Worm (Caenorhabditis elegans) whole organism, late embryonic: Measurements from ENCODE around the gene paml-1.

Experiments used
- C08G9.2 ChIP-seq: sonication (generic microtip); optimal IDR thresholded peaks from 2 replicates; lab custom pipeline; 2016; ENCODE audit warnings: mild to moderate bottlenecking, missing genetic modification characterization, moderate library complexity, missing compliant biosample characterization
- F13H6.1 ChIP-seq: sonication (generic microtip); optimal IDR thresholded peaks from 2 replicates; lab custom pipeline; 2016; ENCODE audit warnings: missing genetic modification characterization, missing compliant biosample characterization
- K02D7.2 ChIP-seq: sonication (generic microtip); optimal IDR thresholded peaks from 2 replicates; lab custom pipeline; 2017; ENCODE audit warnings: mild to moderate bottlenecking, missing genetic modification characterization, missing compliant biosample characterization
- K09A11.1 ChIP-seq: sonication (generic microtip); optimal IDR thresholded peaks from 2 replicates; lab custom pipeline; 2017; ENCODE audit warnings: antibody characterized with exemption, mild to moderate bottlenecking, missing genetic modification characterization, missing compliant biosample characterization; ENCODE audit not compliant: insufficient read depth
- T23F11.4 ChIP-seq: fragments of 200-800 bp; sonication (Bioruptor generic); optimal IDR thresholded peaks from 2 replicates; lab custom pipeline; 2018; ENCODE audit warnings: mild to moderate bottlenecking, missing genetic modification characterization, missing compliant biosample characterization
- ama-1 ChIP-seq: fragments of 150-350 bp; optimal IDR thresholded peaks from 2 replicates; lab custom pipeline; 2014
- ceh-14 ChIP-seq: sonication (generic microtip); optimal IDR thresholded peaks from 2 replicates; lab custom pipeline; 2016; ENCODE audit warnings: missing genotype, missing genetic modification characterization, missing compliant biosample characterization
- ceh-18 ChIP-seq: sonication (generic microtip); optimal IDR thresholded peaks from 2 replicates; lab custom pipeline; 2016; ENCODE audit warnings: missing genetic modification characterization, missing compliant biosample characterization
- ceh-22 ChIP-seq: sonication (generic microtip); optimal IDR thresholded peaks from 2 replicates; lab custom pipeline; 2017; ENCODE audit warnings: missing biosample characterization, missing genetic modification characterization
- ceh-24 ChIP-seq: sonication (generic microtip); optimal IDR thresholded peaks from 2 replicates; lab custom pipeline; 2016; ENCODE audit warnings: mild to moderate bottlenecking, missing genetic modification characterization, missing compliant biosample characterization
- ceh-30 ChIP-seq: fragments of 150-350 bp; optimal IDR thresholded peaks from 2 replicates; lab custom pipeline; 2014; ENCODE audit warnings: missing biosample characterization, missing genetic modification characterization
- ceh-31 ChIP-seq: sonication (generic microtip); optimal IDR thresholded peaks from 2 replicates; lab custom pipeline; 2016; ENCODE audit warnings: missing genetic modification characterization, missing compliant biosample characterization
- ceh-34 ChIP-seq: sonication (generic microtip); optimal IDR thresholded peaks from 2 replicates; lab custom pipeline; 2016; ENCODE audit warnings: mild to moderate bottlenecking, missing genetic modification characterization, missing compliant biosample characterization
- ceh-48 ChIP-seq: sonication (generic microtip); optimal IDR thresholded peaks from 2 replicates; lab custom pipeline; 2016; ENCODE audit warnings: missing genetic modification characterization, inconsistent platforms, missing compliant biosample characterization
- ceh-9 ChIP-seq: sonication (generic microtip); optimal IDR thresholded peaks from 2 replicates; lab custom pipeline; 2016; ENCODE audit warnings: mild to moderate bottlenecking, missing genetic modification characterization, inconsistent platforms, missing compliant biosample characterization
- dmd-4 ChIP-seq: sonication (generic microtip); optimal IDR thresholded peaks from 2 replicates; lab custom pipeline; 2016; ENCODE audit warnings: borderline replicate concordance, missing genetic modification characterization, missing compliant biosample characterization
- dve-1 ChIP-seq: sonication (generic microtip); optimal IDR thresholded peaks from 2 replicates; lab custom pipeline; 2017; ENCODE audit warnings: antibody characterized with exemption, mild to moderate bottlenecking, missing genetic modification characterization, missing compliant biosample characterization
- elt-2 ChIP-seq: sonication (generic microtip); optimal IDR thresholded peaks from 2 replicates; lab custom pipeline; 2016; ENCODE audit warnings: missing genetic modification reagents, missing genetic modification characterization, missing compliant biosample characterization
- fax-1 ChIP-seq: sonication (generic microtip); optimal IDR thresholded peaks from 2 replicates; lab custom pipeline; 2016; ENCODE audit warnings: missing genotype, missing genetic modification characterization, missing compliant biosample characterization
- fkh-10 ChIP-seq: fragments of 150-350 bp; optimal IDR thresholded peaks from 2 replicates; lab custom pipeline; 2014; ENCODE audit warnings: missing biosample characterization, missing genetic modification reagents, missing genetic modification characterization
- fkh-6 ChIP-seq: sonication (generic microtip); optimal IDR thresholded peaks from 2 replicates; lab custom pipeline; 2016; ENCODE audit warnings: missing genetic modification characterization, missing compliant biosample characterization
- hlh-8 ChIP-seq: sonication (generic microtip); optimal IDR thresholded peaks from 2 replicates; lab custom pipeline; 2016; ENCODE audit warnings: missing genotype, missing genetic modification characterization, missing compliant biosample characterization
- nfya-1 ChIP-seq: sonication (generic microtip); optimal IDR thresholded peaks from 2 replicates; lab custom pipeline; 2017; ENCODE audit warnings: missing genetic modification characterization, mild to moderate bottlenecking, missing compliant biosample characterization, antibody characterized with exemption, moderate library complexity
- nhr-11 ChIP-seq: fragments of 150-350 bp; optimal IDR thresholded peaks from 2 replicates; lab custom pipeline; 2014; ENCODE audit warnings: missing biosample characterization, missing genetic modification characterization
- odd-2 ChIP-seq: sonication (generic microtip); optimal IDR thresholded peaks from 2 replicates; lab custom pipeline; 2017; ENCODE audit warnings: antibody characterized with exemption, mild to moderate bottlenecking, missing genetic modification characterization, missing compliant biosample characterization
- pax-1 ChIP-seq: fragments of 150-350 bp; optimal IDR thresholded peaks from 2 replicates; lab custom pipeline; 2014; ENCODE audit warnings: missing biosample characterization, missing genetic modification characterization
- pha-2 ChIP-seq: sonication (generic microtip); optimal IDR thresholded peaks from 2 replicates; lab custom pipeline; 2017; ENCODE audit warnings: mild to moderate bottlenecking, missing genetic modification characterization, missing compliant biosample characterization
- ref-2 ChIP-seq: sonication (generic microtip); optimal IDR thresholded peaks from 2 replicates; lab custom pipeline; 2016; ENCODE audit warnings: missing genetic modification characterization, missing compliant biosample characterization
- sox-2 ChIP-seq: fragments of 200-800 bp; sonication (Bioruptor generic); IDR thresholded peaks from 2 replicates; pipeline ENCODE4 v1.3.6; 2022; ENCODE audit warnings: missing genetic modification reagents, missing genetic modification characterization, missing compliant biosample characterization
- tbx-2 ChIP-seq: sonication (generic microtip); optimal IDR thresholded peaks from 2 replicates; lab custom pipeline; 2016; ENCODE audit warnings: missing genetic modification characterization, missing compliant biosample characterization
- unc-42 ChIP-seq: sonication (generic microtip); optimal IDR thresholded peaks from 2 replicates; lab custom pipeline; 2016; ENCODE audit warnings: missing genotype, missing genetic modification characterization, missing compliant biosample characterization
- unc-55 ChIP-seq: sonication (generic microtip); optimal IDR thresholded peaks from 2 replicates; lab custom pipeline; 2017; ENCODE audit warnings: missing biosample characterization, missing genetic modification reagents, missing genetic modification characterization

The paml-1 gene

ce11 chrIII:10214540-10214979 is 19.3 kb downstream of the paml-1 start:
- peak; percentile 2 for TF ChIP-seq ama-1 (lab: Kevin White, UChicago)
- TF ChIP-seq ceh-34 = no peak
- TF ChIP-seq, all 69 proteins: peak for 1

- TF ChIP-seq F13H6.1 (tag; lab: Kevin White, UChicago) (no peak), C08G9.2 (no peak), ceh-48 (tag; lab: Kevin White, UChicago) (peak; percentile 64), T23F11.4 (GFP tag; lab: Kevin White, UChicago) (no peak), ceh-18 (tag; lab: Kevin White, UChicago) (no peak), fkh-6 (no peak), pha-2 (tag; lab: Kevin White, UChicago) (no peak), ceh-24 (no peak)
Observed at ce11 chrIII:10211889-10212494, 21.9 kb downstream of the paml-1 start, which contains the start of the genes blos-1 and best-18. Gene blos-1, minus strand, starts transcription at chrIII:10211946. Gene best-18, plus strand, starts transcription at chrIII:10212396.

- no peak for TF ChIP-seq dve-1
- TF ChIP-seq ama-1 (lab: Kevin White, UChicago) = peak; percentile 7
Observed at ce11 chrIII:10209703-10210102, 24.2 kb downstream of the paml-1 start, which contains the start of gene T20G5.9. Gene T20G5.9, plus strand, starts transcription at chrIII:10209840.

ce11 chrIII:10206352-10206751 is 27.5 kb downstream of the paml-1 start:
- no peak for TF ChIP-seq K09A11.1
- no peak for TF ChIP-seq ceh-9
- no peak for TF ChIP-seq ceh-22 (tag; lab: Kevin White, UChicago)
- no peak for TF ChIP-seq unc-42 (tag; lab: Kevin White, UChicago)
- TF ChIP-seq dmd-4 (tag; lab: Kevin White, UChicago) = no peak
- no peak for TF ChIP-seq fax-1
- TF ChIP-seq, all 69 proteins: peak for 0

- TF ChIP-seq nfya-1 (tag; lab: Kevin White, UChicago) (peak; percentile 12), ceh-30 (tag; lab: Kevin White, UChicago) (no peak), hlh-8 (tag; lab: Kevin White, UChicago) (no peak), ceh-18 (tag; lab: Kevin White, UChicago) (peak; percentile 1), fkh-10 (GFP tag; lab: Kevin White, UChicago) (no peak), elt-2 (tag; lab: Kevin White, UChicago) (no peak), ceh-48 (tag; lab: Kevin White, UChicago) (no peak), odd-2 (tag; lab: Kevin White, UChicago) (no peak), tbx-2 (tag; lab: Kevin White, UChicago) (no peak), K02D7.2 (tag; lab: Kevin White, UChicago) (no peak), T23F11.4 (GFP tag; lab: Kevin White, UChicago) (no peak), sox-2 (GFP tag; lab: Robert Waterston, UW) (no peak), ceh-31 (no peak), pax-1 (no peak), nhr-11 (tag; lab: Kevin White, UChicago) (no peak), ref-2 (tag; lab: Kevin White, UChicago) (no peak), ceh-14 (no peak), dve-1 (peak; percentile 37), unc-55 (GFP tag; lab: Kevin White, UChicago) (peak; percentile 46), ceh-9 (no peak)
Observed at ce11 chrIII:10202894-10203871, 30.7 kb downstream of the paml-1 start, which contains the start of gene chc-1. Gene chc-1, plus strand, starts transcription at chrIII:10203821.
